Worm (Caenorhabditis elegans) whole organism, L1 larva: ENCODE measurements around the gene nish-1.

Experiments
- C04F5.9 ChIP-seq: sonication (generic microtip); optimal IDR thresholded peaks from 2 replicates; lab custom pipeline; 2016; ENCODE audit warnings: missing genetic modification characterization, missing compliant biosample characterization
- C34B4.2 ChIP-seq: sonication (generic microtip); optimal IDR thresholded peaks from 2 replicates; lab custom pipeline; 2017; ENCODE audit warnings: mild to moderate bottlenecking, missing genetic modification characterization, missing compliant biosample characterization
- F16B12.6 ChIP-seq: fragments of 150-350 bp; optimal IDR thresholded peaks from 2 replicates; lab custom pipeline; 2014; ENCODE audit warnings: missing biosample characterization, missing genetic modification characterization
- alr-1 ChIP-seq: fragments of 200-800 bp; sonication (Bioruptor generic); optimal IDR thresholded peaks from 2 replicates; lab custom pipeline; 2018; ENCODE audit warnings: borderline replicate concordance, mild to moderate bottlenecking, missing genetic modification characterization, missing compliant biosample characterization
- ama-1 ChIP-seq: fragments of 150-350 bp; optimal IDR thresholded peaks from 2 replicates; lab custom pipeline; 2014
- blmp-1 ChIP-seq: fragments of 150-350 bp; optimal IDR thresholded peaks from 2 replicates; lab custom pipeline; 2014; ENCODE audit warnings: missing biosample characterization, missing genetic modification characterization
- ceh-8 ChIP-seq: fragments of 200-800 bp; sonication (Bioruptor generic); optimal IDR thresholded peaks from 2 replicates; lab custom pipeline; 2018; ENCODE audit warnings: mild to moderate bottlenecking, missing genetic modification characterization, moderate library complexity, missing compliant biosample characterization
- ceh-82 ChIP-seq, 3 experiments: fragments of 150-350 bp in 1 of 3; sonication (generic microtip) in 2 of 3; optimal IDR thresholded peaks; 2 replicates each; lab custom pipeline; 2014 to 2017; ENCODE audit warnings: missing biosample characterization in 3 of 3, missing genetic modification characterization in 3 of 3
- ceh-88 ChIP-seq: fragments of 200-800 bp; sonication (Bioruptor generic); IDR thresholded peaks from 2 replicates; pipeline ENCODE4 v1.3.6; 2022; ENCODE audit warnings: missing genetic modification characterization, missing compliant biosample characterization
- ceh-90 ChIP-seq: sonication (generic microtip); optimal IDR thresholded peaks from 2 replicates; lab custom pipeline; 2016; ENCODE audit warnings: missing genetic modification characterization, missing compliant biosample characterization
- dpl-1 ChIP-seq, 3 experiments: fragments of 150-350 bp in 2 of 3; sonication (generic microtip) in 1 of 3; optimal IDR thresholded peaks; 2 replicates each; lab custom pipeline; 2014 to 2017; ENCODE audit warnings: missing biosample characterization in 3 of 3, missing genetic modification characterization in 3 of 3, missing genetic modification reagents in 3 of 3
- dsc-1 ChIP-seq: sonication (generic microtip); optimal IDR thresholded peaks from 2 replicates; lab custom pipeline; 2016; ENCODE audit warnings: mild to moderate bottlenecking, missing genetic modification characterization, missing compliant biosample characterization
- efl-1 ChIP-seq, 4 experiments: fragments of 150-350 bp; optimal IDR thresholded peaks in 3 of 4; peaks in 1 of 4; 1 replicate in 1 of 4; 2 replicates in 3 of 4; lab custom pipeline; 2014; ENCODE audit warnings: missing biosample characterization in 2 of 4, missing genetic modification characterization in 2 of 4, missing genetic modification reagents in 2 of 4
- efl-3 ChIP-seq: fragments of 200-800 bp; sonication (Bioruptor generic); optimal IDR thresholded peaks from 2 replicates; lab custom pipeline; 2018; ENCODE audit warnings: mild to moderate bottlenecking, missing genetic modification characterization, missing compliant biosample characterization
- egl-27 ChIP-seq, 2 experiments: fragments of 150-350 bp in 1 of 2; sonication (generic microtip); optimal IDR thresholded peaks; 3 replicates each; lab custom pipeline; 2017 to 2018; ENCODE audit warnings: missing biosample characterization in 2 of 2, missing genetic modification characterization in 2 of 2, missing genetic modification reagents in 2 of 2
- elt-3 ChIP-seq, 6 experiments: fragments of 150-350 bp in 1 of 6; sonication (generic microtip); optimal IDR thresholded peaks; 2 replicates each; lab custom pipeline; 2017 to 2018; ENCODE audit warnings: missing biosample characterization in 6 of 6, missing genetic modification characterization in 6 of 6, inconsistent platforms in 1 of 6
- ets-5 ChIP-seq: fragments of 200-800 bp; sonication (Bioruptor generic); IDR thresholded peaks from 2 replicates; pipeline ENCODE4 v1.3.6; 2022; ENCODE audit warnings: missing genetic modification characterization, missing compliant biosample characterization
- fkh-8 ChIP-seq: sonication (generic microtip); optimal IDR thresholded peaks from 2 replicates; lab custom pipeline; 2016; ENCODE audit warnings: mild to moderate bottlenecking, missing genetic modification characterization, missing compliant biosample characterization
- grh-1 ChIP-seq: fragments of 200-800 bp; sonication (Bioruptor generic); IDR thresholded peaks from 2 replicates; pipeline ENCODE4 v1.3.6; 2022; ENCODE audit warnings: missing genetic modification reagents, missing genetic modification characterization, missing compliant biosample characterization
- hpl-2 ChIP-seq: fragments of 150-350 bp; optimal IDR thresholded peaks from 2 replicates; lab custom pipeline; 2014; ENCODE audit warnings: missing biosample characterization, missing genetic modification reagents, missing genetic modification characterization
- irx-1 ChIP-seq: sonication (generic microtip); optimal IDR thresholded peaks from 2 replicates; lab custom pipeline; 2016; ENCODE audit warnings: missing genetic modification characterization, missing compliant biosample characterization
- isw-1 ChIP-seq: fragments of 200-800 bp; sonication (Bioruptor generic); IDR thresholded peaks from 2 replicates; pipeline ENCODE4 v1.3.6; 2022; ENCODE audit warnings: missing genetic modification characterization, missing compliant biosample characterization
- lin-14 ChIP-seq: fragments of 200-800 bp; sonication (Bioruptor generic); optimal IDR thresholded peaks from 2 replicates; lab custom pipeline; 2018; ENCODE audit warnings: mild to moderate bottlenecking, missing genetic modification characterization, moderate library complexity, missing compliant biosample characterization
- lin-15B ChIP-seq: fragments of 150-350 bp; sonication (generic microtip); optimal IDR thresholded peaks from 3 replicates; lab custom pipeline; 2014; ENCODE audit warnings: missing biosample characterization, missing genetic modification characterization
- lin-35 ChIP-seq, 2 experiments: fragments of 150-350 bp; optimal IDR thresholded peaks; 2 replicates each; lab custom pipeline; 2014; ENCODE audit warnings: missing biosample characterization in 2 of 2, missing genetic modification characterization in 2 of 2, missing genetic modification reagents in 2 of 2
- lsy-2 ChIP-seq, 2 experiments: fragments of 150-350 bp; optimal IDR thresholded peaks; 2 replicates each; lab custom pipeline; 2014; ENCODE audit warnings: missing biosample characterization in 2 of 2, missing genetic modification characterization in 2 of 2
- mab-9 ChIP-seq: fragments of 200-800 bp; sonication (Bioruptor generic); IDR thresholded peaks from 2 replicates; pipeline ENCODE4 v1.3.6; 2022; ENCODE audit warnings: missing genetic modification reagents, missing genetic modification characterization, missing compliant biosample characterization
- mdl-1 ChIP-seq, 2 experiments: fragments of 150-350 bp; optimal IDR thresholded peaks; 2 replicates each; lab custom pipeline; 2014 to 2017; ENCODE audit warnings: missing biosample characterization in 2 of 2, missing genetic modification characterization in 2 of 2, inconsistent platforms in 1 of 2
- mef-2 ChIP-seq: fragments of 150-350 bp; optimal IDR thresholded peaks from 2 replicates; lab custom pipeline; 2014; ENCODE audit warnings: missing biosample characterization, missing genetic modification characterization
- mep-1 ChIP-seq: fragments of 150-350 bp; optimal IDR thresholded peaks from 2 replicates; lab custom pipeline; 2014; ENCODE audit warnings: missing biosample characterization, missing genetic modification characterization
- nhr-11 ChIP-seq: fragments of 150-350 bp; optimal IDR thresholded peaks from 2 replicates; lab custom pipeline; 2014; ENCODE audit warnings: missing biosample characterization, missing genetic modification characterization
- nhr-20 ChIP-seq: sonication (generic microtip); optimal IDR thresholded peaks from 2 replicates; lab custom pipeline; 2016; ENCODE audit warnings: mild to moderate bottlenecking, missing genetic modification characterization, missing compliant biosample characterization
- nhr-47 ChIP-seq: sonication (generic microtip); optimal IDR thresholded peaks from 2 replicates; lab custom pipeline; 2016; ENCODE audit warnings: mild to moderate bottlenecking, missing genetic modification characterization, moderate library complexity, missing compliant biosample characterization
- nhr-71 ChIP-seq: sonication (generic microtip); optimal IDR thresholded peaks from 2 replicates; lab custom pipeline; 2016; ENCODE audit warnings: mild to moderate bottlenecking, missing genetic modification characterization, moderate library complexity, missing compliant biosample characterization
- nhr-84 ChIP-seq: sonication (generic microtip); optimal IDR thresholded peaks from 2 replicates; lab custom pipeline; 2017; ENCODE audit warnings: missing biosample characterization, missing genetic modification characterization
- nhr-90 ChIP-seq: sonication (generic microtip); optimal IDR thresholded peaks from 2 replicates; lab custom pipeline; 2016; ENCODE audit warnings: mild to moderate bottlenecking, missing genetic modification characterization, missing compliant biosample characterization; ENCODE audit not compliant: poor library complexity
- pag-3 ChIP-seq: sonication (generic microtip); optimal IDR thresholded peaks from 2 replicates; lab custom pipeline; 2017; ENCODE audit warnings: missing genetic modification characterization, mild to moderate bottlenecking, missing compliant biosample characterization, antibody characterized with exemption, borderline replicate concordance; ENCODE audit not compliant: insufficient read depth
- rnt-1 ChIP-seq: sonication (generic microtip); optimal IDR thresholded peaks from 2 replicates; lab custom pipeline; 2016; ENCODE audit warnings: mild to moderate bottlenecking, missing genetic modification characterization, moderate library complexity, missing compliant biosample characterization
- skn-1 ChIP-seq: fragments of 150-350 bp; optimal IDR thresholded peaks from 2 replicates; lab custom pipeline; 2014; ENCODE audit warnings: missing biosample characterization, missing genetic modification characterization
- snpc-4 ChIP-seq: fragments of 150-350 bp; optimal IDR thresholded peaks from 2 replicates; lab custom pipeline; 2014; ENCODE audit warnings: missing biosample characterization, missing genetic modification characterization
- snu-23 ChIP-seq: sonication (generic microtip); optimal IDR thresholded peaks from 2 replicates; lab custom pipeline; 2016; ENCODE audit warnings: missing genetic modification characterization, missing compliant biosample characterization
- sox-4 ChIP-seq: sonication (generic microtip); optimal IDR thresholded peaks from 2 replicates; lab custom pipeline; 2016; ENCODE audit warnings: missing genetic modification characterization, missing compliant biosample characterization
- swsn-7 ChIP-seq: sonication (generic microtip); optimal IDR thresholded peaks from 2 replicates; lab custom pipeline; 2016; ENCODE audit warnings: missing genetic modification characterization, missing compliant biosample characterization
- tbx-2 ChIP-seq: sonication (generic microtip); optimal IDR thresholded peaks from 2 replicates; lab custom pipeline; 2016; ENCODE audit warnings: missing genetic modification characterization, missing compliant biosample characterization
- unc-130 ChIP-seq: fragments of 150-350 bp; optimal IDR thresholded peaks from 2 replicates; lab custom pipeline; 2017; ENCODE audit warnings: missing biosample characterization, missing genetic modification characterization, inconsistent platforms
- unc-62 ChIP-seq: fragments of 150-350 bp; optimal IDR thresholded peaks from 2 replicates; lab custom pipeline; 2014; ENCODE audit warnings: missing biosample characterization, missing genetic modification reagents, missing genetic modification characterization
- xbp-1 ChIP-seq: sonication (generic microtip); optimal IDR thresholded peaks from 2 replicates; lab custom pipeline; 2016; ENCODE audit warnings: missing genetic modification characterization, missing compliant biosample characterization
- zag-1 ChIP-seq: fragments of 150-350 bp; optimal IDR thresholded peaks from 2 replicates; lab custom pipeline; 2014; ENCODE audit warnings: missing biosample characterization, missing genetic modification characterization
- ztf-11 ChIP-seq, 2 experiments: sonication (generic microtip); optimal IDR thresholded peaks; 2 replicates each; lab custom pipeline; 2016 to 2017; ENCODE audit warnings: missing genetic modification characterization in 2 of 2, missing biosample characterization in 1 of 2, missing compliant biosample characterization in 1 of 2
- ztf-4 ChIP-seq: fragments of 150-350 bp; optimal IDR thresholded peaks from 2 replicates; lab custom pipeline; 2014; ENCODE audit warnings: missing biosample characterization, missing genetic modification characterization

nish-1 gene

ce11 chrIV:10842705-10843364, 21.3 kb upstream of the nish-1 start, which contains the start of gene T11G6.5:
Gene T11G6.5 (minus strand): TSS chrIV:10842755.
- no peak for TF ChIP-seq irx-1 (tag; lab: Kevin White, UChicago)
- peak; percentile 4 for TF ChIP-seq blmp-1 (tag; lab: Kevin White, UChicago)
- TF ChIP-seq fkh-8: no peak
- TF ChIP-seq efl-1 (optimal IDR thresholded peaks at IDR 0.05; lab: Kevin White, UChicago): peak; percentile 39 to 52
- peak; percentile 48 to 95 for TF ChIP-seq efl-1 (GFP tag; optimal IDR thresholded peaks at IDR 0.05 in 1 of 2; lab: Kevin White, UChicago)
- TF ChIP-seq C34B4.2 (tag; lab: Kevin White, UChicago): no peak
- no peak for TF ChIP-seq egl-27 (tag; optimal IDR thresholded peaks at IDR 0.05; lab: Kevin White, UChicago)
- no peak for TF ChIP-seq alr-1 (tag; lab: Kevin White, UChicago)
- no peak for TF ChIP-seq grh-1
- peak; percentile 3 to 65 for TF ChIP-seq lin-35 (GFP tag; optimal IDR thresholded peaks at IDR 0.05; lab: Kevin White, UChicago)
- no peak for TF ChIP-seq sox-4
- peak; percentile 48 for TF ChIP-seq nhr-71 (tag; lab: Kevin White, UChicago)
- TF ChIP-seq tbx-2 (tag; lab: Kevin White, UChicago): peak; percentile 4
- TF ChIP-seq mdl-1 (tag; optimal IDR thresholded peaks at IDR 0.05; lab: Kevin White, UChicago): peak in 1 of 2 experiments; percentile 59
- peak; percentile 37 for TF ChIP-seq xbp-1 (tag; lab: Kevin White, UChicago)
- TF ChIP-seq rnt-1 (tag; lab: Kevin White, UChicago): peak; percentile 49
- no peak for TF ChIP-seq nhr-11
- no peak for TF ChIP-seq unc-62 (GFP tag; lab: Kevin White, UChicago)
- no peak for TF ChIP-seq hpl-2
- no peak for TF ChIP-seq ztf-4 (tag; lab: Kevin White, UChicago)
- no peak for TF ChIP-seq mab-9 (GFP tag; lab: Robert Waterston, UW)
- TF ChIP-seq isw-1 (GFP tag; lab: Robert Waterston, UW): no peak
- TF ChIP-seq ets-5 (GFP tag; lab: Robert Waterston, UW): no peak
- peak in 2 of 3 experiments; percentile 46 to 51 for TF ChIP-seq dpl-1 (GFP tag; optimal IDR thresholded peaks at IDR 0.05; lab: Kevin White, UChicago)
- no peak for TF ChIP-seq ceh-8
- TF ChIP-seq swsn-7 (tag; lab: Kevin White, UChicago): peak; percentile 16
- peak; percentile 6 for TF ChIP-seq snpc-4 (tag; lab: Kevin White, UChicago)
- TF ChIP-seq mef-2 (tag; lab: Kevin White, UChicago): no peak
- TF ChIP-seq lsy-2 (tag; optimal IDR thresholded peaks at IDR 0.05; lab: Kevin White, UChicago): peak; percentile 87 to 97
- no peak for TF ChIP-seq ceh-88 (GFP tag; lab: Robert Waterston, UW)
- peak; percentile 45 for TF ChIP-seq mep-1 (tag; lab: Kevin White, UChicago)
- TF ChIP-seq efl-3 (GFP tag; lab: Kevin White, UChicago): no peak
- TF ChIP-seq ama-1: no peak
- no peak for TF ChIP-seq ceh-90 (tag; lab: Kevin White, UChicago)
- TF ChIP-seq pag-3: no peak
- peak; percentile 10 for TF ChIP-seq nhr-47 (tag; lab: Kevin White, UChicago)
- TF ChIP-seq C04F5.9 (tag; lab: Kevin White, UChicago): no peak
- TF ChIP-seq snu-23 (GFP tag; lab: Kevin White, UChicago): peak; percentile 50
- TF ChIP-seq F16B12.6 (tag; lab: Kevin White, UChicago): peak; percentile 81
- peak; percentile 37 for TF ChIP-seq skn-1 (tag; lab: Kevin White, UChicago)
- no peak for TF ChIP-seq nhr-84
- no peak for TF ChIP-seq elt-3 (tag; optimal IDR thresholded peaks at IDR 0.05; lab: Kevin White, UChicago)
- no peak for TF ChIP-seq zag-1 (tag; lab: Kevin White, UChicago)
- peak; percentile 18 for TF ChIP-seq nhr-20 (tag; lab: Kevin White, UChicago)
- TF ChIP-seq ztf-11 (tag; optimal IDR thresholded peaks at IDR 0.05; lab: Kevin White, UChicago): no peak
- TF ChIP-seq nhr-90 (tag; lab: Kevin White, UChicago): no peak
- TF ChIP-seq unc-130 (tag; lab: Kevin White, UChicago): peak; percentile 14
- TF ChIP-seq ceh-82 (tag; optimal IDR thresholded peaks at IDR 0.05; lab: Kevin White, UChicago): peak in 1 of 3 experiments; percentile 33
- no peak for TF ChIP-seq lin-15B
- TF ChIP-seq lin-14 (GFP tag; lab: Kevin White, UChicago): no peak
- peak; percentile 3 for TF ChIP-seq dsc-1 (tag; lab: Kevin White, UChicago)
